Fruit fly (Drosophila melanogaster): ENCODE results near the gene retinin.

- TF ChIP-seq N (GFP tag; optimal IDR thresholded peaks at IDR 0.05) (no peak), CG9705 (GFP tag; optimal IDR thresholded peaks at IDR 0.05) (no peak), sage (GFP tag; optimal IDR thresholded peaks at IDR 0.05) (no peak), h (GFP tag; optimal IDR thresholded peaks at IDR 0.05) (no peak), Mio (GFP tag; optimal IDR thresholded peaks at IDR 0.05) (no peak), GATAd (GFP tag; optimal IDR thresholded peaks at IDR 0.05) (no peak), usp (GFP tag; optimal IDR thresholded peaks at IDR 0.05) (no peak), psq (GFP tag; optimal IDR thresholded peaks at IDR 0.05) (no peak), dsf (GFP tag; optimal IDR thresholded peaks at IDR 0.05; ENCODE audit: borderline replicate concordance) (no peak), fru (GFP tag; optimal IDR thresholded peaks at IDR 0.05) (no peak)
Measured at dm6 chr3L:16351770-16352429, 20.2 kb downstream of the retinin start, which contains the start of the genes Golgin104 and Tcs3.
